Worm (Caenorhabditis elegans) whole organism, L1 larva: ENCODE results near the gene clec-161.
A peak's percentile ranks its signal among the peaks of the same experiment; 100 is the strongest.

Experiments
- C04F5.9 ChIP-seq: sonication (generic microtip); optimal IDR thresholded peaks from 2 replicates; lab custom pipeline; 2016; ENCODE audit warnings: missing genetic modification characterization, missing compliant biosample characterization
- C34B4.2 ChIP-seq: sonication (generic microtip); optimal IDR thresholded peaks from 2 replicates; lab custom pipeline; 2017; ENCODE audit warnings: mild to moderate bottlenecking, missing genetic modification characterization, missing compliant biosample characterization
- Y116A8C.19 ChIP-seq: sonication (generic microtip); optimal IDR thresholded peaks from 2 replicates; lab custom pipeline; 2016; ENCODE audit warnings: missing compliant biosample characterization, missing genetic modification characterization, borderline replicate concordance
- blmp-1 ChIP-seq: fragments of 150-350 bp; optimal IDR thresholded peaks from 2 replicates; lab custom pipeline; 2014; ENCODE audit warnings: missing biosample characterization, missing genetic modification characterization
- ceh-82 ChIP-seq, 3 experiments: fragments of 150-350 bp in 1 of 3; sonication (generic microtip) in 2 of 3; optimal IDR thresholded peaks; 2 replicates each; lab custom pipeline; 2014 to 2017; ENCODE audit warnings: missing biosample characterization in 3 of 3, missing genetic modification characterization in 3 of 3
- ceh-88 ChIP-seq: fragments of 200-800 bp; sonication (Bioruptor generic); IDR thresholded peaks from 2 replicates; pipeline ENCODE4 v1.3.6; 2022; ENCODE audit warnings: missing genetic modification characterization, missing compliant biosample characterization
- ceh-90 ChIP-seq: sonication (generic microtip); optimal IDR thresholded peaks from 2 replicates; lab custom pipeline; 2016; ENCODE audit warnings: missing genetic modification characterization, missing compliant biosample characterization
- efl-1 ChIP-seq, 4 experiments: fragments of 150-350 bp; optimal IDR thresholded peaks in 3 of 4; peaks in 1 of 4; 1 replicate in 1 of 4; 2 replicates in 3 of 4; lab custom pipeline; 2014; ENCODE audit warnings: missing biosample characterization in 2 of 4, missing genetic modification characterization in 2 of 4, missing genetic modification reagents in 2 of 4
- egl-13 ChIP-seq: sonication (generic microtip); optimal IDR thresholded peaks from 2 replicates; lab custom pipeline; 2016; ENCODE audit warnings: missing genotype, missing genetic modification reagents, missing genetic modification characterization, missing compliant biosample characterization
- egl-27 ChIP-seq, 2 experiments: fragments of 150-350 bp in 1 of 2; sonication (generic microtip); optimal IDR thresholded peaks; 3 replicates each; lab custom pipeline; 2017 to 2018; ENCODE audit warnings: missing biosample characterization in 2 of 2, missing genetic modification characterization in 2 of 2, missing genetic modification reagents in 2 of 2
- elt-2 ChIP-seq: sonication (generic microtip); optimal IDR thresholded peaks from 2 replicates; lab custom pipeline; 2016; ENCODE audit warnings: missing genetic modification characterization, mild to moderate bottlenecking, inconsistent platforms, missing compliant biosample characterization, missing genetic modification reagents
- elt-3 ChIP-seq, 6 experiments: fragments of 150-350 bp in 1 of 6; sonication (generic microtip); optimal IDR thresholded peaks; 2 replicates each; lab custom pipeline; 2017 to 2018; ENCODE audit warnings: missing biosample characterization in 6 of 6, missing genetic modification characterization in 6 of 6, inconsistent platforms in 1 of 6
- fkh-4 ChIP-seq: sonication (generic microtip); optimal IDR thresholded peaks from 2 replicates; lab custom pipeline; 2016; ENCODE audit warnings: missing compliant biosample characterization, missing genetic modification characterization, borderline replicate concordance
- hlh-4 ChIP-seq: sonication (generic microtip); optimal IDR thresholded peaks from 2 replicates; lab custom pipeline; 2016; ENCODE audit warnings: mild to moderate bottlenecking, missing genetic modification characterization, missing compliant biosample characterization
- hpl-2 ChIP-seq: fragments of 150-350 bp; optimal IDR thresholded peaks from 2 replicates; lab custom pipeline; 2014; ENCODE audit warnings: missing biosample characterization, missing genetic modification reagents, missing genetic modification characterization
- isw-1 ChIP-seq: fragments of 200-800 bp; sonication (Bioruptor generic); IDR thresholded peaks from 2 replicates; pipeline ENCODE4 v1.3.6; 2022; ENCODE audit warnings: missing genetic modification characterization, missing compliant biosample characterization
- jun-1 ChIP-seq: fragments of 150-350 bp; optimal IDR thresholded peaks from 2 replicates; lab custom pipeline; 2014; ENCODE audit warnings: missing biosample characterization, missing genetic modification reagents, missing genetic modification characterization
- lsy-2 ChIP-seq, 2 experiments: fragments of 150-350 bp; optimal IDR thresholded peaks; 2 replicates each; lab custom pipeline; 2014; ENCODE audit warnings: missing biosample characterization in 2 of 2, missing genetic modification characterization in 2 of 2
- mab-9 ChIP-seq: fragments of 200-800 bp; sonication (Bioruptor generic); IDR thresholded peaks from 2 replicates; pipeline ENCODE4 v1.3.6; 2022; ENCODE audit warnings: missing genetic modification reagents, missing genetic modification characterization, missing compliant biosample characterization
- mep-1 ChIP-seq: fragments of 150-350 bp; optimal IDR thresholded peaks from 2 replicates; lab custom pipeline; 2014; ENCODE audit warnings: missing biosample characterization, missing genetic modification characterization
- nhr-47 ChIP-seq: sonication (generic microtip); optimal IDR thresholded peaks from 2 replicates; lab custom pipeline; 2016; ENCODE audit warnings: mild to moderate bottlenecking, missing genetic modification characterization, moderate library complexity, missing compliant biosample characterization
- nhr-71 ChIP-seq: sonication (generic microtip); optimal IDR thresholded peaks from 2 replicates; lab custom pipeline; 2016; ENCODE audit warnings: mild to moderate bottlenecking, missing genetic modification characterization, moderate library complexity, missing compliant biosample characterization
- nhr-85 ChIP-seq: sonication (generic microtip); peaks from one replicate; lab custom pipeline; 2016; ENCODE audit warnings: missing genetic modification characterization, inconsistent platforms, missing compliant biosample characterization
- pag-3 ChIP-seq: sonication (generic microtip); optimal IDR thresholded peaks from 2 replicates; lab custom pipeline; 2017; ENCODE audit warnings: missing genetic modification characterization, mild to moderate bottlenecking, missing compliant biosample characterization, antibody characterized with exemption, borderline replicate concordance; ENCODE audit not compliant: insufficient read depth
- pqm-1 ChIP-seq: sonication (generic microtip); optimal IDR thresholded peaks from 3 replicates; lab custom pipeline; 2017; ENCODE audit warnings: missing biosample characterization, missing genetic modification characterization
- rnt-1 ChIP-seq: sonication (generic microtip); optimal IDR thresholded peaks from 2 replicates; lab custom pipeline; 2016; ENCODE audit warnings: mild to moderate bottlenecking, missing genetic modification characterization, moderate library complexity, missing compliant biosample characterization
- snu-23 ChIP-seq: sonication (generic microtip); optimal IDR thresholded peaks from 2 replicates; lab custom pipeline; 2016; ENCODE audit warnings: missing genetic modification characterization, missing compliant biosample characterization
- sptf-1 ChIP-seq: fragments of 150-350 bp; optimal IDR thresholded peaks from 2 replicates; lab custom pipeline; 2014; ENCODE audit warnings: missing biosample characterization, missing genetic modification characterization
- unc-130 ChIP-seq: fragments of 150-350 bp; optimal IDR thresholded peaks from 2 replicates; lab custom pipeline; 2017; ENCODE audit warnings: missing biosample characterization, missing genetic modification characterization, inconsistent platforms
- unc-62 ChIP-seq: fragments of 150-350 bp; optimal IDR thresholded peaks from 2 replicates; lab custom pipeline; 2014; ENCODE audit warnings: missing biosample characterization, missing genetic modification reagents, missing genetic modification characterization
- unc-86 ChIP-seq: sonication (generic microtip); optimal IDR thresholded peaks from 2 replicates; lab custom pipeline; 2016; ENCODE audit warnings: missing genetic modification characterization, missing compliant biosample characterization
- ztf-4 ChIP-seq: fragments of 150-350 bp; optimal IDR thresholded peaks from 2 replicates; lab custom pipeline; 2014; ENCODE audit warnings: missing biosample characterization, missing genetic modification characterization

Gene clec-161

ce11 chrIII:9646440-9647021, 38.0 kb upstream of the clec-161 start:
- TF ChIP-seq egl-27 (tag; optimal IDR thresholded peaks at IDR 0.05; lab: Kevin White, UChicago) = no peak
- TF ChIP-seq rnt-1 (tag; lab: Kevin White, UChicago) = no peak
- TF ChIP-seq elt-3 (tag; optimal IDR thresholded peaks at IDR 0.05; lab: Kevin White, UChicago) = peak in 1 of 6 experiments; percentile 7
- no peak for TF ChIP-seq Y116A8C.19
- no peak for TF ChIP-seq fkh-4 (tag; lab: Kevin White, UChicago)
- TF ChIP-seq unc-130 (tag; lab: Kevin White, UChicago) = no peak
- TF ChIP-seq pag-3 (tag; lab: Kevin White, UChicago) = no peak
- TF ChIP-seq nhr-85 = no peak
- TF ChIP-seq nhr-47 = no peak
- TF ChIP-seq C34B4.2 (tag; lab: Kevin White, UChicago) = no peak
- peak; percentile 100 for TF ChIP-seq blmp-1
- no peak for TF ChIP-seq unc-62 (GFP tag; lab: Kevin White, UChicago)
- no peak for TF ChIP-seq pqm-1 (tag; lab: Kevin White, UChicago)
- no peak for TF ChIP-seq mep-1 (tag; lab: Kevin White, UChicago)
- no peak for TF ChIP-seq elt-2
- TF ChIP-seq egl-13 = no peak

DNA sequence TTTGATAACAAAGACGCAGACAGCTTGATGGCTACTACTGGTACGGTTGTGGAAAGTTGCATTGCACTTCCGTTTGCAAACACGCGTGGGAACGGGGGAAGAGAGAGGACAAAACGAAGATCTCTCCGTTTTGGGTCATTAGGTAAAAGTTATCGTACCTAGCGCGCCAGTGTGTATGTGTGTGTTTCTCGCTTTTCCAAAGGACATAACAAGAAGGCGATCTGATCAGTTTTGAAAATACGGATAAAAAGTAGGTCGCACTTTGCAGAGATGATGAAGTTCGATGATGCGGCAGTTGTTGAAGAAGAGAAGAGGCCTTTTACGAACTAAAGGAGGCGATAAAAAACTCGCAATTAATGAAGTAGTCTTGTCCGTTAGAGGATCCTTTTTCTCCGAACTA, 36.5 kb upstream of the clec-161 start:
- TF ChIP-seq nhr-71 (tag; lab: Kevin White, UChicago) = no peak
- no peak for TF ChIP-seq C04F5.9
- TF ChIP-seq blmp-1 = peak; percentile 93
- TF ChIP-seq snu-23 (GFP tag; lab: Kevin White, UChicago) = no peak
- TF ChIP-seq elt-3 (tag; optimal IDR thresholded peaks at IDR 0.05; lab: Kevin White, UChicago) = peak in 1 of 6 experiments; percentile 38
- no peak for TF ChIP-seq lsy-2 (tag; optimal IDR thresholded peaks at IDR 0.05; lab: Kevin White, UChicago)
- TF ChIP-seq fkh-4 (tag; lab: Kevin White, UChicago) = no peak
- no peak for TF ChIP-seq hpl-2 (GFP tag; lab: Kevin White, UChicago)
- TF ChIP-seq ceh-90 (tag; lab: Kevin White, UChicago) = no peak

DNA sequence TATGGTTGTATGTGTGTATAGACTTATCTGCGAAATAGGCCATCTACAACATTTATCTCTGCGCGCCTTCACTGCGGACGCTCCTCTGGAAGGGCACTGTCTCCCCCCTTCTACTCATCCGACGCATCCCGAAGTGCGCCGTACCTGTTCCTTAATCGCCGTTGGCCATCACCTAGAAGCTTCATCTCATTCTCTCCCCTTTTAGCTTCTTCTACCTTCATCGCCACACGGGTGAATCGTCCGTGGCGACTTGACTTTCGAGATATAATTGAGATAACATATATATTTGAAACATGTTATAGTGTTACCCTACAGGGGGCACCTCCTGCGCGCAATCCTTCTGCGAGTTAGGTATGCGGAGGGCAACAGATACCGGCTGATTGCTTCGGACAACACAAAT, 33.6 kb upstream of the clec-161 start:
- TF ChIP-seq nhr-85 (peak; percentile 12), egl-27 (tag; optimal IDR thresholded peaks at IDR 0.05; lab: Kevin White, UChicago) (no peak), mab-9 (no peak)

- TF ChIP-seq isw-1 (GFP tag; lab: Robert Waterston, UW) (no peak), ceh-82 (tag; optimal IDR thresholded peaks at IDR 0.05; lab: Kevin White, UChicago) (no peak), ztf-4 (tag; lab: Kevin White, UChicago) (no peak), jun-1 (tag; lab: Kevin White, UChicago) (no peak), ceh-88 (GFP tag; lab: Robert Waterston, UW) (no peak), blmp-1 (peak; percentile 96), sptf-1 (tag; lab: Kevin White, UChicago) (no peak), hlh-4 (tag; lab: Kevin White, UChicago) (no peak), efl-1 (optimal IDR thresholded peaks at IDR 0.05; lab: Kevin White, UChicago) (no peak), efl-1 (GFP tag; optimal IDR thresholded peaks at IDR 0.05 in 1 of 2; lab: Kevin White, UChicago) (peak in 1 of 2 experiments; percentile 51), snu-23 (GFP tag; lab: Kevin White, UChicago) (no peak), unc-86 (tag; lab: Kevin White, UChicago) (no peak)
These were observed 30.9 kb upstream of the clec-161 start for ce11 chrIII:9639281-9640050.
